Worm (Caenorhabditis elegans) whole organism, L2 larva: ENCODE results near the gene cnc-6.

Experiments
- C34F6.9 ChIP-seq: fragments of 150-350 bp; optimal IDR thresholded peaks from 2 replicates; lab custom pipeline; 2014; ENCODE audit warnings: missing biosample characterization, missing genetic modification characterization
- F13H6.1 ChIP-seq: sonication (generic microtip); optimal IDR thresholded peaks from 2 replicates; lab custom pipeline; 2016; ENCODE audit warnings: missing genetic modification characterization, missing compliant biosample characterization
- R02D3.7 ChIP-seq: fragments of 150-350 bp; optimal IDR thresholded peaks from 2 replicates; lab custom pipeline; 2014; ENCODE audit warnings: missing biosample characterization, missing genetic modification characterization
- alr-1 ChIP-seq: fragments of 150-350 bp; optimal IDR thresholded peaks from 2 replicates; lab custom pipeline; 2014; ENCODE audit warnings: missing biosample characterization, missing genetic modification characterization
- aly-2 ChIP-seq: fragments of 150-350 bp; optimal IDR thresholded peaks from 2 replicates; lab custom pipeline; 2014; ENCODE audit warnings: missing biosample characterization, missing genetic modification characterization
- ceh-82 ChIP-seq: fragments of 150-350 bp; optimal IDR thresholded peaks from 2 replicates; lab custom pipeline; 2014; ENCODE audit warnings: missing biosample characterization, missing genetic modification characterization
- crh-2 ChIP-seq: sonication (generic microtip); optimal IDR thresholded peaks from 2 replicates; lab custom pipeline; 2017; ENCODE audit warnings: missing biosample characterization, missing genetic modification characterization
- dmd-4 ChIP-seq: sonication (generic microtip); optimal IDR thresholded peaks from 2 replicates; lab custom pipeline; 2017; ENCODE audit warnings: missing biosample characterization, missing genetic modification characterization
- egl-27 ChIP-seq: sonication (generic microtip); optimal IDR thresholded peaks from 3 replicates; lab custom pipeline; 2017; ENCODE audit warnings: missing biosample characterization, missing genetic modification reagents, missing genetic modification characterization
- elt-1 ChIP-seq: fragments of 150-350 bp; optimal IDR thresholded peaks from 2 replicates; lab custom pipeline; 2014; ENCODE audit warnings: missing biosample characterization, missing genetic modification characterization
- elt-3 ChIP-seq: sonication (generic microtip); optimal IDR thresholded peaks from 2 replicates; lab custom pipeline; 2017; ENCODE audit warnings: missing biosample characterization, missing genetic modification characterization
- fos-1 ChIP-seq: fragments of 150-350 bp; optimal IDR thresholded peaks from 2 replicates; lab custom pipeline; 2014; ENCODE audit warnings: missing biosample characterization, missing genetic modification characterization
- gmeb-1 ChIP-seq: fragments of 150-350 bp; optimal IDR thresholded peaks from 2 replicates; lab custom pipeline; 2014; ENCODE audit warnings: missing biosample characterization, missing genetic modification characterization
- lin-11 ChIP-seq: fragments of 150-350 bp; sonication (generic microtip); optimal IDR thresholded peaks from 2 replicates; lab custom pipeline; 2014; ENCODE audit warnings: missing biosample characterization, missing genetic modification characterization, inconsistent platforms, mixed read lengths
- lin-13 ChIP-seq: fragments of 150-350 bp; optimal IDR thresholded peaks from 2 replicates; lab custom pipeline; 2014; ENCODE audit warnings: missing biosample characterization, missing genetic modification reagents, missing genetic modification characterization
- lin-39 ChIP-seq: fragments of 150-350 bp; optimal IDR thresholded peaks from 2 replicates; lab custom pipeline; 2014; ENCODE audit warnings: missing biosample characterization, missing genetic modification reagents, missing genetic modification characterization
- lsy-2 ChIP-seq, 2 experiments: fragments of 150-350 bp in 1 of 2; sonication (generic microtip) in 1 of 2; optimal IDR thresholded peaks; 2 replicates each; lab custom pipeline; 2014 to 2017; ENCODE audit warnings: missing biosample characterization in 2 of 2, missing genetic modification characterization in 2 of 2
- mab-5 ChIP-seq: fragments of 150-350 bp; optimal IDR thresholded peaks from 2 replicates; lab custom pipeline; 2014; ENCODE audit warnings: missing biosample characterization, missing genetic modification characterization
- mbf-1 ChIP-seq: sonication (generic microtip); optimal IDR thresholded peaks from 2 replicates; lab custom pipeline; 2017; ENCODE audit warnings: missing biosample characterization, missing genetic modification characterization
- mdl-1 ChIP-seq, 2 experiments: fragments of 150-350 bp in 1 of 2; sonication (generic microtip) in 1 of 2; optimal IDR thresholded peaks; 2 replicates each; lab custom pipeline; 2017; ENCODE audit warnings: missing biosample characterization in 2 of 2, missing genetic modification characterization in 2 of 2
- nhr-10 ChIP-seq: sonication (generic microtip); optimal IDR thresholded peaks from 2 replicates; lab custom pipeline; 2017; ENCODE audit warnings: missing biosample characterization, missing genetic modification characterization
- nhr-11 ChIP-seq: fragments of 150-350 bp; optimal IDR thresholded peaks from 2 replicates; lab custom pipeline; 2014; ENCODE audit warnings: missing biosample characterization, missing genetic modification characterization
- nhr-12 ChIP-seq: fragments of 150-350 bp; optimal IDR thresholded peaks from 2 replicates; lab custom pipeline; 2014; ENCODE audit warnings: missing biosample characterization, missing genetic modification characterization
- nhr-129 ChIP-seq: fragments of 150-350 bp; optimal IDR thresholded peaks from 2 replicates; lab custom pipeline; 2014; ENCODE audit warnings: missing biosample characterization, missing genetic modification characterization
- nhr-23 ChIP-seq: fragments of 150-350 bp; optimal IDR thresholded peaks from 2 replicates; lab custom pipeline; 2014; ENCODE audit warnings: missing biosample characterization, missing genetic modification reagents, missing genetic modification characterization
- nhr-237 ChIP-seq: fragments of 150-350 bp; optimal IDR thresholded peaks from 2 replicates; lab custom pipeline; 2014; ENCODE audit warnings: missing biosample characterization, missing genetic modification characterization
- nhr-25 ChIP-seq: fragments of 150-350 bp; sonication (generic microtip); optimal IDR thresholded peaks from 3 replicates; lab custom pipeline; 2014; ENCODE audit warnings: missing biosample characterization, missing genetic modification characterization
- nhr-6 ChIP-seq: fragments of 150-350 bp; optimal IDR thresholded peaks from 2 replicates; lab custom pipeline; 2014; ENCODE audit warnings: missing biosample characterization, missing genetic modification characterization
- nhr-77 ChIP-seq: fragments of 150-350 bp; optimal IDR thresholded peaks from 2 replicates; lab custom pipeline; 2014; ENCODE audit warnings: missing biosample characterization, missing genetic modification characterization
- sem-4 ChIP-seq: fragments of 150-350 bp; optimal IDR thresholded peaks from 2 replicates; lab custom pipeline; 2014; ENCODE audit warnings: missing biosample characterization, missing genetic modification reagents, missing genetic modification characterization
- skn-1 ChIP-seq: sonication (generic microtip); optimal IDR thresholded peaks from 2 replicates; lab custom pipeline; 2017; ENCODE audit warnings: missing biosample characterization, missing genetic modification characterization
- sma-3 ChIP-seq: sonication (generic microtip); optimal IDR thresholded peaks from 2 replicates; lab custom pipeline; 2016; ENCODE audit warnings: missing genetic modification reagents, missing genetic modification characterization, missing compliant biosample characterization
- sma-9 ChIP-seq, 2 experiments: fragments of 150-350 bp in 1 of 2; sonication (generic microtip) in 1 of 2; optimal IDR thresholded peaks; 2 replicates each; lab custom pipeline; 2014 to 2016; ENCODE audit warnings: missing genetic modification characterization in 2 of 2, mild to moderate bottlenecking in 1 of 2, missing biosample characterization in 1 of 2, missing compliant biosample characterization in 1 of 2, missing genetic modification reagents in 1 of 2, moderate library complexity in 1 of 2
- unc-39 ChIP-seq: fragments of 150-350 bp; optimal IDR thresholded peaks from 2 replicates; lab custom pipeline; 2014; ENCODE audit warnings: missing biosample characterization, missing genetic modification characterization
- unc-55 ChIP-seq: fragments of 150-350 bp; sonication (generic microtip); optimal IDR thresholded peaks from 3 replicates; lab custom pipeline; 2014; ENCODE audit warnings: missing biosample characterization, missing genetic modification reagents, missing genetic modification characterization
- unc-62 ChIP-seq: fragments of 150-350 bp; optimal IDR thresholded peaks from 2 replicates; lab custom pipeline; 2014; ENCODE audit warnings: missing biosample characterization, missing genetic modification reagents, missing genetic modification characterization
- ztf-11 ChIP-seq: sonication (generic microtip); optimal IDR thresholded peaks from 2 replicates; lab custom pipeline; 2017; ENCODE audit warnings: missing biosample characterization, missing genetic modification characterization

The cnc-6 gene

ce11 chrIII:1785776-1786175, 22.5 kb downstream of the cnc-6 start (continued):
- TF ChIP-seq C34F6.9 (peak; percentile 77), nhr-129 (tag; lab: Kevin White, UChicago) (peak; percentile 66), ceh-82 (tag; lab: Kevin White, UChicago) (peak; percentile 17), dmd-4 (no peak), sma-3 (GFP tag; lab: Kevin White, UChicago) (no peak), lin-11 (peak; percentile 62), skn-1 (tag; lab: Kevin White, UChicago) (no peak), lin-13 (peak; percentile 24), nhr-6 (no peak), crh-2 (peak; percentile 22), nhr-23 (no peak), nhr-237 (no peak), elt-3 (tag; lab: Kevin White, UChicago) (no peak), unc-62 (GFP tag; lab: Kevin White, UChicago) (no peak), lin-39 (tag; lab: Kevin White, UChicago) (no peak), F13H6.1 (tag; lab: Kevin White, UChicago) (peak; percentile 16)

ce11 chrIII:1788033-1788432, 24.7 kb downstream of the cnc-6 start, which contains the start of gene rimb-1:
rimb-1 (plus strand) TSS chrIII:1788333.
- TF ChIP-seq egl-27 (tag; lab: Kevin White, UChicago) (no peak), aly-2 (tag; lab: Kevin White, UChicago) (no peak), nhr-23 (no peak), lsy-2 (tag; optimal IDR thresholded peaks at IDR 0.05; lab: Kevin White, UChicago) (no peak), C34F6.9 (no peak), alr-1 (no peak), lin-39 (tag; lab: Kevin White, UChicago) (no peak), F13H6.1 (tag; lab: Kevin White, UChicago) (no peak), nhr-237 (no peak), fos-1 (tag; lab: Kevin White, UChicago) (no peak), nhr-10 (no peak), nhr-129 (tag; lab: Kevin White, UChicago) (no peak), R02D3.7 (tag; lab: Kevin White, UChicago) (no peak), crh-2 (no peak), elt-3 (tag; lab: Kevin White, UChicago) (no peak)

ce11 chrIII:1788972-1789371, 25.6 kb downstream of the cnc-6 start:
- TF ChIP-seq ztf-11 (tag; lab: Kevin White, UChicago) (no peak), sma-3 (GFP tag; lab: Kevin White, UChicago) (no peak), elt-3 (tag; lab: Kevin White, UChicago) (no peak), alr-1 (no peak), nhr-25 (tag; lab: Kevin White, UChicago) (no peak), nhr-12 (tag; lab: Kevin White, UChicago) (no peak), dmd-4 (no peak), nhr-11 (no peak), mbf-1 (tag; lab: Kevin White, UChicago) (no peak), mab-5 (tag; lab: Kevin White, UChicago) (no peak), F13H6.1 (tag; lab: Kevin White, UChicago) (no peak), elt-1 (tag; lab: Kevin White, UChicago) (no peak), mdl-1 (tag; optimal IDR thresholded peaks at IDR 0.05; lab: Kevin White, UChicago) (no peak), sma-9 (GFP tag; optimal IDR thresholded peaks at IDR 0.05; lab: Kevin White, UChicago) (no peak), sma-9 (tag; optimal IDR thresholded peaks at IDR 0.05; lab: Kevin White, UChicago) (no peak), unc-55 (no peak), unc-39 (no peak), gmeb-1 (tag; lab: Kevin White, UChicago) (no peak)

ce11 chrIII:1791949-1792348, 28.6 kb downstream of the cnc-6 start:
- TF ChIP-seq egl-27 (tag; lab: Kevin White, UChicago) (no peak), unc-55 (no peak), unc-62 (GFP tag; lab: Kevin White, UChicago) (no peak), sem-4 (tag; lab: Kevin White, UChicago) (no peak), fos-1 (tag; lab: Kevin White, UChicago) (no peak), lin-11 (no peak), nhr-77 (tag; lab: Kevin White, UChicago) (no peak), lin-39 (tag; lab: Kevin White, UChicago) (no peak), nhr-129 (tag; lab: Kevin White, UChicago) (no peak), elt-1 (tag; lab: Kevin White, UChicago) (no peak), lsy-2 (tag; optimal IDR thresholded peaks at IDR 0.05; lab: Kevin White, UChicago) (no peak)
